Fruit fly (Drosophila melanogaster): ENCODE results near the gene gzl.

gzl gene

dm6 chr3R:6416242-6416641 lies 33.5 kb downstream of the gzl start (continued):
- no peak for TF ChIP-seq tna (GFP tag; IDR thresholded peaks at IDR 0.05; ENCODE audit: partially characterized antibody)
- TF ChIP-seq C15 (GFP tag; IDR thresholded peaks at IDR 0.05), result peak; percentile 66; the same call in 1 of the 3 replicates
- TF ChIP-seq Mes4 (GFP tag; optimal IDR thresholded peaks at IDR 0.05), result peak; percentile 30
- TF ChIP-seq nmo (GFP tag; optimal IDR thresholded peaks at IDR 0.05), result peak; percentile 61
- peak; percentile 82 for TF ChIP-seq CrebB (tag; optimal IDR thresholded peaks at IDR 0.05)
- TF ChIP-seq Lpt (GFP tag; optimal IDR thresholded peaks at IDR 0.05), result no peak
- TF ChIP-seq ac (GFP tag; optimal IDR thresholded peaks at IDR 0.05), result no peak
- peak; percentile 75 for TF ChIP-seq CG13624 (GFP tag; optimal IDR thresholded peaks at IDR 0.05)
- peak; percentile 79 for TF ChIP-seq CG12219 (GFP tag; optimal IDR thresholded peaks at IDR 0.05)
- peak; percentile 54 for TF ChIP-seq CG13775 (GFP tag; optimal IDR thresholded peaks at IDR 0.05)
- TF ChIP-seq cwo (GFP tag; optimal IDR thresholded peaks at IDR 0.05), result peak; percentile 85
- TF ChIP-seq CG4707 (GFP tag; optimal IDR thresholded peaks at IDR 0.05), result no peak
- peak; percentile 51; the same call in 2 of the 3 replicates for TF ChIP-seq croc (GFP tag; conservative IDR thresholded peaks at IDR 0.05)
- peak; percentile 80 for TF ChIP-seq gem (tag; optimal IDR thresholded peaks at IDR 0.05)
- TF ChIP-seq peb (GFP tag; IDR thresholded peaks at IDR 0.05), result peak; percentile 54; the same call in 1 of the 2 replicates
- peak; percentile 40 for TF ChIP-seq CG8089 (GFP tag; optimal IDR thresholded peaks at IDR 0.05)
- TF ChIP-seq en (GFP tag; optimal IDR thresholded peaks at IDR 0.05), result peak; percentile 30
- TF ChIP-seq unc-4 (GFP tag; IDR thresholded peaks at IDR 0.05; ENCODE audit: partially characterized antibody), result no peak
- TF ChIP-seq chn (GFP tag; optimal IDR thresholded peaks at IDR 0.05), result peak; percentile 67
- TF ChIP-seq CG7372 (GFP tag; IDR thresholded peaks at IDR 0.05), result peak; percentile 69
- peak; percentile 78 for TF ChIP-seq sisA (GFP tag; IDR thresholded peaks at IDR 0.05)
- TF ChIP-seq nau (GFP tag; optimal IDR thresholded peaks at IDR 0.05), result peak; percentile 67
- peak; percentile 82 for TF ChIP-seq NfI (GFP tag; optimal IDR thresholded peaks at IDR 0.05)
- TF ChIP-seq CG14050 (GFP tag; IDR thresholded peaks at IDR 0.05), result peak; percentile 56; the same call in 2 of the 3 replicates
- TF ChIP-seq CG13296 (GFP tag; optimal IDR thresholded peaks at IDR 0.05), result peak; percentile 73
- TF ChIP-seq zfh1 (GFP tag; IDR thresholded peaks at IDR 0.05), result peak; percentile 81
- TF ChIP-seq CG6791 (GFP tag; IDR thresholded peaks at IDR 0.05; ENCODE audit: partially characterized antibody), result no peak
- TF ChIP-seq CG15073 (GFP tag; optimal IDR thresholded peaks at IDR 0.05), result no peak
- TF ChIP-seq HLHmδ (GFP tag; optimal IDR thresholded peaks at IDR 0.05), result no peak
- peak; percentile 58 for TF ChIP-seq Ssrp (tag; optimal IDR thresholded peaks at IDR 0.05)
- TF ChIP-seq vvl (GFP tag; IDR thresholded peaks at IDR 0.05), result peak; percentile 87
- peak; percentile 86 for TF ChIP-seq CG6854 (GFP tag; optimal IDR thresholded peaks at IDR 0.05)
- peak; percentile 41 for TF ChIP-seq fu2 (GFP tag; optimal IDR thresholded peaks at IDR 0.05)
- TF ChIP-seq CG17361 (GFP tag; IDR thresholded peaks at IDR 0.05), result peak; percentile 62; the same call in 2 of the 3 replicates
- TF ChIP-seq ap (GFP tag; IDR thresholded peaks at IDR 0.05), result peak; percentile 42; the same call in 1 of the 2 replicates
- TF ChIP-seq Eip74EF (GFP tag; optimal IDR thresholded peaks at IDR 0.05), result peak in 1 of 2 experiments; percentile 18
- TF ChIP-seq Hr51 (GFP tag; optimal IDR thresholded peaks at IDR 0.05), result peak; percentile 50 to 72
- TF ChIP-seq CG11696 (GFP tag; IDR thresholded peaks at IDR 0.05), result peak; percentile 91
- peak; percentile 74 for TF ChIP-seq slp2 (GFP tag; optimal IDR thresholded peaks at IDR 0.05)
- no peak for TF ChIP-seq HLH4C (GFP tag; IDR thresholded peaks at IDR 0.05; ENCODE audit: partially characterized antibody)
- no peak for TF ChIP-seq bigmax (GFP tag; optimal IDR thresholded peaks at IDR 0.05)
- peak; percentile 46 for TF ChIP-seq slou (GFP tag; optimal IDR thresholded peaks at IDR 0.05)
- TF ChIP-seq CG17359 (tag; optimal IDR thresholded peaks at IDR 0.05), result peak; percentile 78
- TF ChIP-seq Aef1 (GFP tag; IDR thresholded peaks at IDR 0.05), result peak; percentile 76
- TF ChIP-seq br (optimal IDR thresholded peaks at IDR 0.05), result no peak
- TF ChIP-seq rib (GFP tag; IDR thresholded peaks at IDR 0.05), result 0 out of 2 replicates have a peak, but pooled peaks have one; percentile 21
- TF ChIP-seq nerfin-1 (tag; optimal IDR thresholded peaks at IDR 0.05), result peak; percentile 22
- TF ChIP-seq CG3726 (GFP tag; IDR thresholded peaks at IDR 0.05), result peak; percentile 58; the same call in 1 of the 3 replicates
- TF ChIP-seq CG10462 (GFP tag; optimal IDR thresholded peaks at IDR 0.05), result peak; percentile 18
- TF ChIP-seq ftz-f1 (GFP tag; optimal IDR thresholded peaks at IDR 0.05), result no peak
